Fruit fly (Drosophila melanogaster) whole organism, embryonic: ENCODE data around the gene ImpE1.
A peak's percentile ranks its signal among the peaks of the same experiment; 100 is the strongest.

ENCODE experiments used
- Antp ChIP-seq: fragments of 200-800 bp; sonication (Bioruptor generic); optimal IDR thresholded peaks from 3 replicates; lab custom pipeline; 2016; ENCODE audit warnings: missing biosample characterization, missing genetic modification characterization
- CG10274 ChIP-seq: fragments of 200-800 bp; sonication (Bioruptor generic); optimal IDR thresholded peaks from 3 replicates; lab custom pipeline; 2017; ENCODE audit warnings: missing biosample characterization, mild to moderate bottlenecking, missing genetic modification characterization
- CG11696 ChIP-seq: fragments of 200-800 bp; sonication (Bioruptor generic); IDR thresholded peaks from 2 replicates; pipeline ENCODE4 v1.3.6; 2022; ENCODE audit warnings: missing biosample characterization, missing genetic modification characterization
- CG1233 ChIP-seq: fragments of 200-800 bp; sonication (Bioruptor generic); optimal IDR thresholded peaks from 4 replicates; lab custom pipeline; 2018; ENCODE audit warnings: missing biosample characterization, mild to moderate bottlenecking, missing genetic modification characterization
- CG12391 ChIP-seq: fragments of 200-800 bp; sonication (Bioruptor generic); optimal IDR thresholded peaks from 3 replicates; lab custom pipeline; 2018; ENCODE audit warnings: missing biosample characterization, mild to moderate bottlenecking, missing genetic modification characterization, moderate library complexity
- CG13775 ChIP-seq: fragments of 200-800 bp; sonication (Bioruptor generic); optimal IDR thresholded peaks from 3 replicates; lab custom pipeline; 2017; ENCODE audit warnings: missing biosample characterization, mild to moderate bottlenecking, missing genetic modification characterization
- CG14050 ChIP-seq: fragments of 200-800 bp; sonication (Bioruptor generic); IDR thresholded peaks from 3 replicates; pipeline ENCODE4 v1.3.6; 2022; ENCODE audit warnings: missing biosample characterization, missing genetic modification characterization
- CG14667 ChIP-seq: fragments of 200-800 bp; sonication (Bioruptor generic); IDR thresholded peaks from 2 replicates; pipeline ENCODE4 v1.3.6; 2022; ENCODE audit warnings: missing biosample characterization, missing genetic modification characterization
- CG14965 ChIP-seq: fragments of 200-800 bp; sonication (Bioruptor generic); optimal IDR thresholded peaks from 2 replicates; lab custom pipeline; 2016; ENCODE audit warnings: missing biosample characterization, missing genetic modification characterization, borderline replicate concordance
- CG15269 ChIP-seq: fragments of 200-800 bp; sonication (Bioruptor generic); optimal IDR thresholded peaks from 2 replicates; lab custom pipeline; 2018; ENCODE audit warnings: missing biosample characterization, mild to moderate bottlenecking, missing genetic modification characterization, moderate library complexity
- CG15601 ChIP-seq: fragments of 200-800 bp; sonication (Bioruptor generic); optimal IDR thresholded peaks from 3 replicates; lab custom pipeline; 2019; ENCODE audit warnings: missing biosample characterization, mild to moderate bottlenecking, missing genetic modification characterization, moderate library complexity
- CG16863 ChIP-seq: fragments of 200-800 bp; sonication (Bioruptor generic); optimal IDR thresholded peaks from 3 replicates; lab custom pipeline; 2016; ENCODE audit warnings: missing biosample characterization, missing genetic modification characterization
- CG17612 ChIP-seq: fragments of 200-800 bp; sonication (Bioruptor generic); IDR thresholded peaks from 2 replicates; pipeline ENCODE4 v1.3.6; 2022; ENCODE audit warnings: missing biosample characterization, missing genetic modification characterization
- CG17802 ChIP-seq: fragments of 200-800 bp; sonication (Bioruptor generic); optimal IDR thresholded peaks from 2 replicates; lab custom pipeline; 2018; ENCODE audit warnings: missing biosample characterization, mild to moderate bottlenecking, missing genetic modification characterization, moderate library complexity
- CG18619 ChIP-seq: fragments of 200-800 bp; sonication (Bioruptor generic); optimal IDR thresholded peaks from 3 replicates; lab custom pipeline; 2017; ENCODE audit warnings: missing biosample characterization, mild to moderate bottlenecking, missing genetic modification characterization
- CG2129 ChIP-seq: fragments of 200-800 bp; sonication (Bioruptor generic); IDR thresholded peaks from 2 replicates; pipeline ENCODE4 v1.3.6; 2022; ENCODE audit warnings: missing biosample characterization, missing genetic modification characterization; ENCODE audit not compliant: partially characterized antibody
- CG32532 ChIP-seq: fragments of 200-800 bp; sonication (Bioruptor generic); IDR thresholded peaks from 2 replicates; pipeline ENCODE4 v1.3.6; 2022; ENCODE audit warnings: missing biosample characterization, missing genetic modification characterization
- CG33213 ChIP-seq: fragments of 200-800 bp; sonication (Bioruptor generic); optimal IDR thresholded peaks from 3 replicates; lab custom pipeline; 2016; ENCODE audit warnings: missing biosample characterization, missing genetic modification characterization
- CG4404 ChIP-seq: fragments of 200-800 bp; sonication (Bioruptor generic); IDR thresholded peaks from 2 replicates; pipeline ENCODE4 v1.3.6; 2022; ENCODE audit warnings: missing biosample characterization, missing genetic modification characterization
- CG6765 ChIP-seq: fragments of 200-800 bp; sonication (Bioruptor generic); optimal IDR thresholded peaks from 3 replicates; lab custom pipeline; 2017; ENCODE audit warnings: missing biosample characterization, mild to moderate bottlenecking, missing genetic modification characterization
- CG8290 ChIP-seq, 3 experiments: fragments of 200-800 bp; sonication (Bioruptor generic); optimal IDR thresholded peaks; 2 replicates each; lab custom pipeline; 2016 to 2019; ENCODE audit warnings: missing biosample characterization in 3 of 3, missing genetic modification characterization in 3 of 3, mild to moderate bottlenecking in 2 of 3, moderate library complexity in 1 of 3
- CG9437 ChIP-seq: fragments of 200-800 bp; sonication (Bioruptor generic); optimal IDR thresholded peaks from 2 replicates; lab custom pipeline; 2018; ENCODE audit warnings: missing biosample characterization, mild to moderate bottlenecking, missing genetic modification characterization
- CHES-1-like ChIP-seq: fragments of 200-800 bp; sonication (Bioruptor generic); optimal IDR thresholded peaks from 2 replicates; lab custom pipeline; 2016; ENCODE audit warnings: missing biosample characterization, missing genetic modification characterization
- Dek ChIP-seq: fragments of 200-800 bp; sonication (Bioruptor generic); optimal IDR thresholded peaks from 3 replicates; lab custom pipeline; 2019; ENCODE audit warnings: missing biosample characterization, mild to moderate bottlenecking, missing genetic modification characterization, moderate library complexity
- Dll ChIP-seq: fragments of 200-800 bp; sonication (Bioruptor generic); IDR thresholded peaks from 4 replicates; pipeline ENCODE4 v1.3.6; 2022; ENCODE audit warnings: missing biosample characterization, missing genetic modification characterization; ENCODE audit not compliant: partially characterized antibody
- Dref ChIP-seq: fragments of 200-800 bp; sonication (Bioruptor generic); IDR thresholded peaks from 2 replicates; pipeline ENCODE4 v1.3.6; 2022; ENCODE audit warnings: missing biosample characterization, missing genetic modification characterization
- Elba2 ChIP-seq: fragments of 200-800 bp; sonication (Bioruptor generic); optimal IDR thresholded peaks from 3 replicates; lab custom pipeline; 2016; ENCODE audit warnings: missing biosample characterization, missing genetic modification characterization
- GATAe ChIP-seq: fragments of 200-800 bp; sonication (Bioruptor generic); conservative IDR thresholded peaks from 2 replicates; pipeline ENCODE4 v1.3.6; 2022; ENCODE audit warnings: missing biosample characterization, missing genetic modification characterization
- HmgZ ChIP-seq: fragments of 200-800 bp; sonication (Bioruptor generic); optimal IDR thresholded peaks from 2 replicates; lab custom pipeline; 2018; ENCODE audit warnings: missing biosample characterization, mild to moderate bottlenecking, missing genetic modification characterization
- Myb ChIP-seq: fragments of 200-800 bp; sonication (Bioruptor generic); optimal IDR thresholded peaks from 2 replicates; lab custom pipeline; 2016; ENCODE audit warnings: missing biosample characterization, missing genetic modification characterization
- Ravus ChIP-seq: fragments of 200-800 bp; sonication (Bioruptor generic); IDR thresholded peaks from 2 replicates; pipeline ENCODE4 v1.3.6; 2022; ENCODE audit warnings: missing biosample characterization, missing genetic modification characterization
- ac ChIP-seq: fragments of 200-800 bp; sonication (Bioruptor generic); optimal IDR thresholded peaks from 3 replicates; lab custom pipeline; 2017; ENCODE audit warnings: missing biosample characterization, mild to moderate bottlenecking, missing genetic modification characterization
- amos ChIP-seq: fragments of 200-800 bp; sonication (Bioruptor generic); IDR thresholded peaks from 2 replicates; pipeline ENCODE4 v1.3.6; 2022; ENCODE audit warnings: missing biosample characterization, missing genetic modification characterization; ENCODE audit not compliant: partially characterized antibody
- cg ChIP-seq: fragments of 200-800 bp; sonication (Bioruptor generic); optimal IDR thresholded peaks from 3 replicates; lab custom pipeline; 2019; ENCODE audit warnings: missing biosample characterization, mild to moderate bottlenecking, missing genetic modification characterization, moderate library complexity
- crc ChIP-seq: fragments of 200-800 bp; sonication (Bioruptor generic); optimal IDR thresholded peaks from 2 replicates; lab custom pipeline; 2016; ENCODE audit warnings: missing biosample characterization, missing genetic modification characterization
- cwo ChIP-seq: fragments of 200-800 bp; sonication (Bioruptor generic); optimal IDR thresholded peaks from 3 replicates; lab custom pipeline; 2017; ENCODE audit warnings: missing biosample characterization, missing genetic modification characterization, mild to moderate bottlenecking, moderate library complexity, missing genetic modification reagents
- eyg ChIP-seq: fragments of 200-800 bp; sonication (Bioruptor generic); optimal IDR thresholded peaks from 3 replicates; lab custom pipeline; 2016; ENCODE audit warnings: missing biosample characterization, missing genetic modification characterization
- jigr1 ChIP-seq: fragments of 200-800 bp; sonication (Bioruptor generic); IDR thresholded peaks from 3 replicates; pipeline ENCODE4 v1.3.6; 2022; ENCODE audit warnings: missing biosample characterization, missing genetic modification characterization
- jing ChIP-seq: fragments of 200-800 bp; sonication (Bioruptor generic); optimal IDR thresholded peaks from 2 replicates; lab custom pipeline; 2018; ENCODE audit warnings: missing biosample characterization, mild to moderate bottlenecking, missing genetic modification characterization
- lab ChIP-seq: fragments of 200-800 bp; sonication (Bioruptor generic); optimal IDR thresholded peaks from 3 replicates; lab custom pipeline; 2017; ENCODE audit warnings: missing biosample characterization, missing genetic modification characterization, mild to moderate bottlenecking, moderate library complexity, missing genetic modification reagents
- maf-S ChIP-seq: fragments of 200-800 bp; sonication (Bioruptor generic); optimal IDR thresholded peaks from 2 replicates; lab custom pipeline; 2016; ENCODE audit warnings: missing biosample characterization, missing genetic modification characterization
- nerfin-2 ChIP-seq: fragments of 200-800 bp; sonication (Bioruptor generic); IDR thresholded peaks from 2 replicates; pipeline ENCODE4 v1.3.6; 2022; ENCODE audit warnings: missing biosample characterization, missing genetic modification characterization; ENCODE audit not compliant: partially characterized antibody
- nmo ChIP-seq: fragments of 200-800 bp; sonication (Bioruptor generic); optimal IDR thresholded peaks from 2 replicates; lab custom pipeline; 2018; ENCODE audit warnings: missing biosample characterization, mild to moderate bottlenecking, missing genetic modification characterization, moderate library complexity
- p53 ChIP-seq: fragments of 200-800 bp; sonication (Bioruptor generic); optimal IDR thresholded peaks from 2 replicates; lab custom pipeline; 2016; ENCODE audit warnings: missing biosample characterization, missing genetic modification characterization
- pzg ChIP-seq: fragments of 200-800 bp; sonication (Bioruptor generic); optimal IDR thresholded peaks from 3 replicates; lab custom pipeline; 2018; ENCODE audit warnings: missing biosample characterization, mild to moderate bottlenecking, missing genetic modification characterization, moderate library complexity
- schlank ChIP-seq: fragments of 200-800 bp; sonication (Bioruptor generic); optimal IDR thresholded peaks from 2 replicates; lab custom pipeline; 2018; ENCODE audit warnings: missing biosample characterization, mild to moderate bottlenecking, missing genetic modification characterization
- sim ChIP-seq: fragments of 200-800 bp; sonication (Bioruptor generic); IDR thresholded peaks from 2 replicates; pipeline ENCODE4 v1.3.6; 2022; ENCODE audit warnings: missing biosample characterization, missing genetic modification characterization
- sug ChIP-seq: fragments of 200-800 bp; optimal IDR thresholded peaks from 2 replicates; lab custom pipeline; 2019; ENCODE audit warnings: missing biosample characterization, mild to moderate bottlenecking, missing genetic modification characterization, moderate library complexity
- tio ChIP-seq: fragments of 200-800 bp; sonication (Bioruptor generic); optimal IDR thresholded peaks from 2 replicates; lab custom pipeline; 2017; ENCODE audit warnings: missing biosample characterization, missing genetic modification characterization, inconsistent platforms
- tup ChIP-seq: fragments of 200-800 bp; sonication (Bioruptor generic); optimal IDR thresholded peaks from 2 replicates; lab custom pipeline; 2016; ENCODE audit warnings: missing biosample characterization, mild to moderate bottlenecking, missing genetic modification characterization, moderate library complexity

The ImpE1 gene

DNA sequence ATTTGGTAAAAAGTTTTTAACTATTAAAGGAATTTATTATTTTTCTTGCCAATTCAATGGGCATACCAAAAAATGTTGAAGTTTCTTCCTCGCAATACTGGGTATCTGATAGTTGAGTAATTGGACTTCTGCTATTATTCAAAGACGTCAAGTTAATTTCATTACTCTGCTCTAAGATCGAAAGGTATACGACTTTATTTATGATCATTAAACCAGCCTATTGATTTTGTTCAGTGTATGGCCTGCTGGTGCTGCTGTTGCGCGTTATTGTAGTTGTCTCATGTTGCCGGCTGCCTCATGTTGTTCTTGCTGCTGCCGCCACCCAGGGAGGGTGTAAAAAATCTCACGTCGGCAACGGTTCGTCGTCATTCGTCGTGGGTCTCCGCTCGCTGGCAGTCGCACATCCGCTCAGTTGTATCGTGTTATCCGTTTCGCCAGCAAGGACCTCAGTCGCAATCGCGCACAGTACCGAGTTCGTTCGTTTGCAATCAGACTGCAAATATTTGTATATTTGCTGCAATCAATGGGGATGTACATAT lies 23.5 kb downstream of the ImpE1 start, which contains the start of gene CG7120 (continued):
- no peak for TF ChIP-seq CG33213 (GFP tag; lab: Kevin White, UChicago)
- no peak for TF ChIP-seq CG15601 (tag; lab: Kevin White, UChicago)
- TF ChIP-seq Myb (GFP tag; lab: Kevin White, UChicago), result peak; percentile 26
- peak; percentile 37 for TF ChIP-seq Antp (GFP tag; lab: Kevin White, UChicago)
- no peak for TF ChIP-seq CG1233 (GFP tag; lab: Kevin White, UChicago)
- no peak for TF ChIP-seq Dll
- peak; percentile 28 for TF ChIP-seq jing (GFP tag; lab: Kevin White, UChicago)
- TF ChIP-seq CG17612, result no peak
- no peak for TF ChIP-seq Ravus (GFP tag; lab: Robert Waterston, UW)
- peak; percentile 34 for TF ChIP-seq CG13775
- no peak for TF ChIP-seq CG2129 (GFP tag; lab: Robert Waterston, UW)
- TF ChIP-seq tio (GFP tag; lab: Kevin White, UChicago), result peak; percentile 74
- peak; percentile 51 for TF ChIP-seq CG16863
- no peak for TF ChIP-seq HmgZ
- no peak for TF ChIP-seq CG32532 (GFP tag; lab: Robert Waterston, UW)
- TF ChIP-seq Elba2 (GFP tag; lab: Kevin White, UChicago), result no peak
- TF ChIP-seq eyg, result no peak
- TF ChIP-seq crc, result no peak
- TF ChIP-seq CG6765 (GFP tag; lab: Kevin White, UChicago), result no peak
- no peak for TF ChIP-seq CG17802 (tag; lab: Kevin White, UChicago)
- TF ChIP-seq CG9437, result peak; percentile 54
- TF ChIP-seq CG12391 (tag; lab: Kevin White, UChicago), result peak; percentile 58
- no peak for TF ChIP-seq pzg (GFP tag; lab: Kevin White, UChicago)
- TF ChIP-seq ac (GFP tag; lab: Kevin White, UChicago), result no peak
- no peak for TF ChIP-seq CHES-1-like
- TF ChIP-seq CG14965 (GFP tag; lab: Kevin White, UChicago), result no peak
- peak; percentile 41 for TF ChIP-seq cwo (GFP tag; lab: Kevin White, UChicago)
- no peak for TF ChIP-seq sug
- TF ChIP-seq sim (GFP tag; lab: Robert Waterston, UW), result peak; percentile 32; the same call in 1 of the 2 replicates
- no peak for TF ChIP-seq CG15269
- TF ChIP-seq amos, result no peak
- TF ChIP-seq CG8290 (GFP tag; optimal IDR thresholded peaks at IDR 0.05; lab: Kevin White, UChicago), result no peak
- TF ChIP-seq CG8290 (tag; optimal IDR thresholded peaks at IDR 0.05; lab: Kevin White, UChicago), result peak in 1 of 2 experiments; percentile 51
- no peak for TF ChIP-seq CG14050
- TF ChIP-seq CG11696 (GFP tag; lab: Robert Waterston, UW), result no peak
- no peak for TF ChIP-seq cg
- no peak for TF ChIP-seq Dref (GFP tag; lab: Robert Waterston, UW)
- no peak for TF ChIP-seq CG4404 (GFP tag; lab: Robert Waterston, UW)
- no peak for TF ChIP-seq schlank (tag; lab: Kevin White, UChicago)
- TF ChIP-seq Dek (tag; lab: Kevin White, UChicago), result peak; percentile 20
- peak; percentile 61 for TF ChIP-seq lab (GFP tag; lab: Kevin White, UChicago)
- peak; percentile 25 for TF ChIP-seq nerfin-2 (GFP tag; lab: Robert Waterston, UW)
- TF ChIP-seq p53 (GFP tag; lab: Kevin White, UChicago), result no peak
- peak; percentile 33 for TF ChIP-seq tup (GFP tag; lab: Kevin White, UChicago)
- no peak for TF ChIP-seq GATAe
- no peak for TF ChIP-seq jigr1
- no peak for TF ChIP-seq CG10274 (GFP tag; lab: Kevin White, UChicago)
- peak; percentile 26 for TF ChIP-seq maf-S
- no peak for TF ChIP-seq CG14667 (GFP tag; lab: Robert Waterston, UW)
- peak; percentile 48 for TF ChIP-seq CG18619
- peak; percentile 70 for TF ChIP-seq nmo (GFP tag; lab: Kevin White, UChicago)
